Worm (Caenorhabditis elegans): Measurements from ENCODE around the gene F53F4.7.

The F53F4.7 gene

DNA sequence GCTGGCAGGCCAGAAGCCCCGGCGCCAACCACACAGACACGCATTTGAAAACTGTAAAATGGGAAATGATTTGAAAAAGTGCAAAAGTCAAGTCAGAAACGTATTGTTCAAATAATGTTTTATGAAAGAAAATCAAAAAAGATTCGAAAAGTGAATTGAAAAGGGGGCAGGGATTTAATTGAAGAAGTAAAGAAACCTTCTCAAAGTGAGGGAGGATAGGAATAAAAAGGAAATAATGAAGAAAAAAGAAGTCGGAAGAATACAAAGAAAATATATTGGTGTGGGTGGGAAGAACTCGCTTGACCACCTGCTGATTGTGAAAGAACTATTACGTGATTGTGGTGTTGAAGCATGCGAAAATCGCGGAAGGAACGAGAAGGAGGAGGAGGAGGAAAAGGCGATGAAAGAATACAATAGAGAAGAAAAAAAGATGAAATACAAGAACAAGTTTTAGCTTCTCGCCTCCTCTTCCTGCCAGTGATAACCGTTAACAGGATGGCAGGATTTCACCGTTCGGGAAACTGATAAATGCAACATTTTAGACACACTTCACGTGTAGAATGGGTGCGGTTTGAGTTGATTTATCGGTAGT lies 7.0 kb downstream of the F53F4.7 start, which contains the start of gene fmo-4 (continued):
- no peak for TF ChIP-seq F37D6.2 (tag; optimal IDR thresholded peaks at IDR 0.05)
- no peak for TF ChIP-seq duxl-1 (tag; optimal IDR thresholded peaks at IDR 0.05; ENCODE audit: poor library complexity)
- peak; percentile 77 for TF ChIP-seq nhr-48 (tag; optimal IDR thresholded peaks at IDR 0.05)
- TF ChIP-seq ceh-62 (tag; optimal IDR thresholded peaks at IDR 0.05) = no peak
- TF ChIP-seq T20F7.1 (GFP tag; optimal IDR thresholded peaks at IDR 0.05) = no peak
- TF ChIP-seq pqm-1 (tag; optimal IDR thresholded peaks at IDR 0.05) = no peak
- no peak for TF ChIP-seq sdz-12 (GFP tag; optimal IDR thresholded peaks at IDR 0.05)
- TF ChIP-seq mdl-1 (tag; optimal IDR thresholded peaks at IDR 0.05) = peak in 1 of 2 experiments; percentile 54
- TF ChIP-seq lin-13 (GFP tag; optimal IDR thresholded peaks at IDR 0.05) = no peak
- peak; percentile 44 for TF ChIP-seq aha-1 (tag)

ce11 chrV:13600882-13601281 lies 12.9 kb downstream of the F53F4.7 start, which contains the start of gene rdy-2:
rdy-2 (minus strand) TSS chrV:13600982.
- no peak for TF ChIP-seq ZK546.5 (tag; optimal IDR thresholded peaks at IDR 0.05)
- no peak for TF ChIP-seq zip-11 (GFP tag; IDR thresholded peaks at IDR 0.05)
- no peak for TF ChIP-seq nhr-102 (tag; optimal IDR thresholded peaks at IDR 0.05)
- no peak for TF ChIP-seq Y105C5A.15 (GFP tag; IDR thresholded peaks at IDR 0.05)
- no peak for TF ChIP-seq nhr-6 (tag; optimal IDR thresholded peaks at IDR 0.05)
- no peak for TF ChIP-seq mxl-2 (GFP tag; conservative IDR thresholded peaks at IDR 0.05)
- no peak for TF ChIP-seq madf-9 (GFP tag; conservative IDR thresholded peaks at IDR 0.05)
- TF ChIP-seq F49E8.2 (tag; optimal IDR thresholded peaks at IDR 0.05; ENCODE audit: borderline replicate concordance) = no peak
- TF ChIP-seq zfp-3 (GFP tag; conservative IDR thresholded peaks at IDR 0.05) = no peak
- no peak for TF ChIP-seq sdz-12 (GFP tag; optimal IDR thresholded peaks at IDR 0.05)
- TF ChIP-seq hlh-30 (tag; optimal IDR thresholded peaks at IDR 0.05; ENCODE audit: insufficient read depth) = no peak
- no peak for TF ChIP-seq ceh-20 (GFP tag; IDR thresholded peaks at IDR 0.05)
- no peak for TF ChIP-seq lin-13 (GFP tag; optimal IDR thresholded peaks at IDR 0.05)
- no peak for TF ChIP-seq nhr-41 (GFP tag; IDR thresholded peaks at IDR 0.05)
- no peak for TF ChIP-seq lir-3 (tag; optimal IDR thresholded peaks at IDR 0.05)

DNA sequence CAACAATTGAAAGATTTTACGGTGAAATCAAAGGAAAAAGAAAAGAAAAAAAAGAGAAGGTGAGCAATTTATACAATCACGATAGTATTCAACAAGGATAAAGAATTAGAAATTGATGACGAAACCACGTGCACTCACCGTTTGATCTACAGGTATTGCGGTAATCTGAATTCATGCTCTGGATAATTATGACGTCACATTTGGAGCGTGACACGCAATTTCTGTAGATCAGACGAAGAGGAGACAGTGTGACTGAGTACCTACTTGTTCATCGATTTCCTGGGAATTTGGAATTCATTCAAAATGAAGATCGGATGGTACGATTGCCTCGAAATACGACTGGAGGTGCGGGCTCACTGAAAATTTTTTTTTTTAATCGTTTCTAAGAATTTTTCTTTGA lies 15.4 kb downstream of the F53F4.7 start:
- TF ChIP-seq nhr-25 (tag; optimal IDR thresholded peaks at IDR 0.05; ENCODE audit: borderline replicate concordance, insufficient read depth) = no peak
- no peak for TF ChIP-seq mxl-3 (GFP tag; optimal IDR thresholded peaks at IDR 0.05)
- TF ChIP-seq dve-1 (tag; optimal IDR thresholded peaks at IDR 0.05; ENCODE audit: insufficient read depth) = no peak
- no peak for TF ChIP-seq snpc-1.2 (GFP tag; IDR thresholded peaks at IDR 0.05)
- no peak for TF ChIP-seq snpc-4 (tag; optimal IDR thresholded peaks at IDR 0.05)
- TF ChIP-seq dmd-9 (GFP tag; IDR thresholded peaks at IDR 0.05) = no peak
- no peak for TF ChIP-seq madf-5 (GFP tag; IDR thresholded peaks at IDR 0.05)
- no peak for TF ChIP-seq tra-1 (GFP tag; IDR thresholded peaks at IDR 0.05)
- no peak for TF ChIP-seq hlh-11 (tag; optimal IDR thresholded peaks at IDR 0.05)
- no peak for TF ChIP-seq nhr-77 (tag; optimal IDR thresholded peaks at IDR 0.05)
- no peak for TF ChIP-seq dmd-8 (GFP tag; IDR thresholded peaks at IDR 0.05)
- no peak for TF ChIP-seq ztf-7 (tag; optimal IDR thresholded peaks at IDR 0.05)
- no peak for TF ChIP-seq unc-39 (tag; optimal IDR thresholded peaks at IDR 0.05)
- TF ChIP-seq nhr-42 (GFP tag; IDR thresholded peaks at IDR 0.05) = no peak
- TF ChIP-seq R02D3.7 (tag; optimal IDR thresholded peaks at IDR 0.05) = no peak
- no peak for TF ChIP-seq lin-39 (tag; optimal IDR thresholded peaks at IDR 0.05)
- no peak for TF ChIP-seq lsy-2 (tag; optimal IDR thresholded peaks at IDR 0.05)
- no peak for TF ChIP-seq fos-1 (tag; optimal IDR thresholded peaks at IDR 0.05)
- TF ChIP-seq zag-1 (tag; optimal IDR thresholded peaks at IDR 0.05) = no peak

Data from whole organism, L4 larva.